Fruit fly (Drosophila melanogaster): ENCODE measurements around the gene Alp1.

Gene Alp1

DNA sequence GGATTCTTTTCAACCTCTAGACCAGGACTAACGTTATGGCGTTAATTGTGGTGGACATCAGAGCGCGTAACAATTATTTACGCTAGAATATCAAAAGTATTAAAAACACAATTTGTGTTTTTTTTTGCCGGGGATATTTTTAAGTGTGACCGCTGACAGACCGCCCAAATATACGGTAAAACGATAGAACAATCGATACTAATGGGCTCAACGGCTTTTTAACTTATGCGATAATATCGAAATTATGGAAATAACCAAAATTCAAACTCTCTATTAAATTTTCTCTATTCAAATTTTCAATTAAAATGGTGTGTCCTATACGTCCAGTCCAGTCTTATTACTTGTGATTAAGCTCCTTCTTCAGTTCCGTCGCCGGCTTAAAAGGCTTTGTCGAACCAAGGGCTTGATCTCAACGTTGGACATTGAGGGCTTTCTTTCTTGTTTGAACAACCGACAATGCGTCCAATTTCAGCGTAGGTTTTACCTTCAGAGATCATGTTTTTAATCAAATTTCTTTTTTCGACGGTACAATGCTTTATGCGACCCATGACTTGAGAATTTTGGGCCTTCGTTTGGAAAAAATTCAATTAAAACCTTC lies 3.3 kb downstream of the Alp1 start, which contains the start of gene CG5664 (continued):
- TF ChIP-seq CG13287 (GFP tag; IDR thresholded peaks at IDR 0.05; ENCODE audit: partially characterized antibody), result peak; percentile 88
- no peak for TF ChIP-seq Atf6 (GFP tag; IDR thresholded peaks at IDR 0.05)
- TF ChIP-seq bigmax (GFP tag; optimal IDR thresholded peaks at IDR 0.05), result no peak
- TF ChIP-seq CG4820 (GFP tag; optimal IDR thresholded peaks at IDR 0.05), result no peak
- TF ChIP-seq bab2 (GFP tag; optimal IDR thresholded peaks at IDR 0.05), result no peak
- no peak for TF ChIP-seq crol (GFP tag; IDR thresholded peaks at IDR 0.05)
- TF ChIP-seq CG6654 (GFP tag; optimal IDR thresholded peaks at IDR 0.05), result no peak
- peak; percentile 31 for TF ChIP-seq CG9797 (GFP tag; optimal IDR thresholded peaks at IDR 0.05)
- TF ChIP-seq dan (GFP tag; IDR thresholded peaks at IDR 0.05), result no peak
- no peak for TF ChIP-seq chif (GFP tag; optimal IDR thresholded peaks at IDR 0.05)
- no peak for TF ChIP-seq CG12155 (GFP tag; optimal IDR thresholded peaks at IDR 0.05)
- no peak for TF ChIP-seq cato (GFP tag; optimal IDR thresholded peaks at IDR 0.05; ENCODE audit: borderline replicate concordance)
- no peak for TF ChIP-seq CG12769 (tag; optimal IDR thresholded peaks at IDR 0.05)
- peak; percentile 5 for TF ChIP-seq YL-1 (GFP tag; optimal IDR thresholded peaks at IDR 0.05)
- TF ChIP-seq CG4617 (GFP tag; optimal IDR thresholded peaks at IDR 0.05; ENCODE audit: borderline replicate concordance), result peak; percentile 27
- no peak for TF ChIP-seq BtbVII (GFP tag; optimal IDR thresholded peaks at IDR 0.05)
- TF ChIP-seq CG2889 (GFP tag; IDR thresholded peaks at IDR 0.05), result no peak
- TF ChIP-seq Hsf (GFP tag; optimal IDR thresholded peaks at IDR 0.05), result no peak
- no peak for TF ChIP-seq luna (GFP tag; optimal IDR thresholded peaks at IDR 0.05)
- TF ChIP-seq CG32767 (GFP tag; IDR thresholded peaks at IDR 0.05), result no peak
- no peak for TF ChIP-seq CG9437 (GFP tag; optimal IDR thresholded peaks at IDR 0.05)
- TF ChIP-seq Deaf1 (tag; optimal IDR thresholded peaks at IDR 0.05), result no peak
- TF ChIP-seq Ravus (GFP tag; IDR thresholded peaks at IDR 0.05), result no peak
- TF ChIP-seq C15 (GFP tag; IDR thresholded peaks at IDR 0.05), result no peak
- TF ChIP-seq Sry-δ (GFP tag; optimal IDR thresholded peaks at IDR 0.05), result peak; percentile 81
- no peak for TF ChIP-seq CG11085 (GFP tag; IDR thresholded peaks at IDR 0.05)
- TF ChIP-seq CG15479 (GFP tag; optimal IDR thresholded peaks at IDR 0.05), result no peak
- TF ChIP-seq sima (GFP tag; optimal IDR thresholded peaks at IDR 0.05), result no peak
- no peak for TF ChIP-seq Atf3 (GFP tag; optimal IDR thresholded peaks at IDR 0.05)
- TF ChIP-seq Hr39 (optimal IDR thresholded peaks at IDR 0.05), result no peak
- no peak for TF ChIP-seq crp (GFP tag; optimal IDR thresholded peaks at IDR 0.05)
- no peak for TF ChIP-seq CG7928 (GFP tag; optimal IDR thresholded peaks at IDR 0.05)
- no peak for TF ChIP-seq nom (GFP tag; optimal IDR thresholded peaks at IDR 0.05)
- TF ChIP-seq CG7745 (tag; optimal IDR thresholded peaks at IDR 0.05), result no peak
- no peak for TF ChIP-seq gcm2 (GFP tag; optimal IDR thresholded peaks at IDR 0.05)
- peak; percentile 56 for TF ChIP-seq Sin3A (optimal IDR thresholded peaks at IDR 0.05)
- no peak for TF ChIP-seq CG3726 (GFP tag; IDR thresholded peaks at IDR 0.05)
- TF ChIP-seq CG10274 (GFP tag; optimal IDR thresholded peaks at IDR 0.05), result no peak
- 0 out of 2 replicates have a peak, but pooled peaks have one; percentile 26 for TF ChIP-seq CG3847 (GFP tag; IDR thresholded peaks at IDR 0.05)
- no peak for TF ChIP-seq CG1603 (tag; optimal IDR thresholded peaks at IDR 0.05)
- TF ChIP-seq CG12299 (tag; optimal IDR thresholded peaks at IDR 0.05), result no peak
- TF ChIP-seq CG12071 (GFP tag; optimal IDR thresholded peaks at IDR 0.05), result no peak
- TF ChIP-seq CG9817 (tag; optimal IDR thresholded peaks at IDR 0.05), result no peak
- no peak for TF ChIP-seq CG4730 (GFP tag; IDR thresholded peaks at IDR 0.05)
- peak; percentile 79 for TF ChIP-seq hbn (GFP tag; IDR thresholded peaks at IDR 0.05; ENCODE audit: partially characterized antibody)
- TF ChIP-seq lab (GFP tag; optimal IDR thresholded peaks at IDR 0.05), result no peak
- TF ChIP-seq so (GFP tag; IDR thresholded peaks at IDR 0.05), result no peak
- TF ChIP-seq Ets97D (GFP tag; optimal IDR thresholded peaks at IDR 0.05), result peak; percentile 29
- TF ChIP-seq Mes4 (GFP tag; optimal IDR thresholded peaks at IDR 0.05), result no peak
- no peak for TF ChIP-seq CG8089 (GFP tag; optimal IDR thresholded peaks at IDR 0.05)
- no peak for TF ChIP-seq HmgD (GFP tag; optimal IDR thresholded peaks at IDR 0.05)
- TF ChIP-seq CG14710 (tag; optimal IDR thresholded peaks at IDR 0.05), result peak; percentile 34

Data from whole organism, embryonic.